Worm (Caenorhabditis elegans) whole organism, L4/young adult: ENCODE measurements around the gene fbxa-32.
"Not testable (repeated sequence)": the region's sequence is repeated elsewhere in the genome, so short reads cannot be mapped to it uniquely, and the experiment has no call there.

Experiments
- dao-5 ChIP-seq: sonication (generic microtip); optimal IDR thresholded peaks from 2 replicates; lab custom pipeline; 2016; ENCODE audit warnings: missing genotype, missing genetic modification characterization, moderate library complexity, missing compliant biosample characterization
- him-1 ChIP-seq: sonication (generic microtip); optimal IDR thresholded peaks from 2 replicates; lab custom pipeline; 2016; ENCODE audit warnings: missing genotype, missing genetic modification reagents, missing genetic modification characterization, missing compliant biosample characterization

DNA sequence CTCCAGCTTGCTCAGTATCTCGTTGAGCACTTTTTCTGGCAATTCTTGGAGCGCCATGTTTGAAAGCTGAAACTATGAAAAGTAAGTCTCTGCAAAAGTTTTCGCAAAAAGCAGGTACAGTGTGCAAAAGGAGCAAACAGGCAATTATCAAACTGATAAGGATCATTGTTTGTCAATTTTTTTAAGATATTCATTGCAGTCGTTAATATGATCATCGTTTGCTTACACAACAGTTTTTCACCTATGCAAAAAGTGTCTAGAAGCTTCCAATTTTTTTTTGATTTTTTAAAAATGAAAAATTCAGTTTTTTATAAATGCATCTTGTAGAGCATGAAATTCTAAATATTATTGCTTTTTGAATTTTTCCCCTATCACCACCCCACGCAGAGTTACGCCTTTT lies 10.7 kb downstream of the fbxa-32 start, which contains the start of gene fbxa-78:
- TF ChIP-seq him-1, dao-5: not testable (repeated sequence)
